Fruit fly (Drosophila melanogaster) whole organism, embryonic: ENCODE data around the gene Cog3.

ENCODE experiments used
- Antp ChIP-seq: fragments of 200-800 bp; sonication (Bioruptor generic); optimal IDR thresholded peaks from 3 replicates; lab custom pipeline; 2016; ENCODE audit warnings: missing biosample characterization, missing genetic modification characterization
- Asciz ChIP-seq: fragments of 200-800 bp; sonication (Bioruptor generic); optimal IDR thresholded peaks from 2 replicates; lab custom pipeline; 2017; ENCODE audit warnings: missing biosample characterization, mild to moderate bottlenecking, missing genetic modification characterization, missing genetic modification reagents
- Atf-2 ChIP-seq: fragments of 200-800 bp; sonication (Bioruptor generic); optimal IDR thresholded peaks from 2 replicates; lab custom pipeline; 2016; ENCODE audit warnings: missing biosample characterization, missing genetic modification characterization
- Blimp-1 ChIP-seq: fragments of 200-800 bp; sonication (Bioruptor generic); optimal IDR thresholded peaks from 3 replicates; lab custom pipeline; 2018; ENCODE audit warnings: missing biosample characterization, missing genetic modification characterization, mild to moderate bottlenecking, moderate library complexity, missing genetic modification reagents
- CG14050 ChIP-seq: fragments of 200-800 bp; sonication (Bioruptor generic); IDR thresholded peaks from 3 replicates; pipeline ENCODE4 v1.3.6; 2022; ENCODE audit warnings: missing biosample characterization, missing genetic modification characterization
- CG14860 ChIP-seq: fragments of 200-800 bp; sonication (Bioruptor generic); IDR thresholded peaks from 3 replicates; pipeline ENCODE4 v1.3.6; 2022; ENCODE audit warnings: missing biosample characterization, missing genetic modification characterization; ENCODE audit not compliant: partially characterized antibody
- CG15479 ChIP-seq: fragments of 200-800 bp; sonication (Bioruptor generic); optimal IDR thresholded peaks from 3 replicates; lab custom pipeline; 2019; ENCODE audit warnings: missing biosample characterization, mild to moderate bottlenecking, missing genetic modification characterization, moderate library complexity
- CG1602 ChIP-seq: fragments of 200-800 bp; sonication (Bioruptor generic); optimal IDR thresholded peaks from 3 replicates; lab custom pipeline; 2016; ENCODE audit warnings: missing biosample characterization, missing genetic modification characterization
- CG17186 ChIP-seq: fragments of 200-800 bp; sonication (Bioruptor generic); optimal IDR thresholded peaks from 3 replicates; lab custom pipeline; 2017; ENCODE audit warnings: missing biosample characterization, missing genetic modification reagents, missing genetic modification characterization
- CG17359 ChIP-seq: fragments of 200-800 bp; sonication (Bioruptor generic); optimal IDR thresholded peaks from 3 replicates; lab custom pipeline; 2018; ENCODE audit warnings: missing biosample characterization, mild to moderate bottlenecking, missing genetic modification characterization, moderate library complexity
- CG1792 ChIP-seq: fragments of 200-800 bp; sonication (Bioruptor generic); optimal IDR thresholded peaks from 2 replicates; lab custom pipeline; 2016; ENCODE audit warnings: missing biosample characterization, missing genetic modification characterization
- CG31365 ChIP-seq: fragments of 200-800 bp; sonication (Bioruptor generic); optimal IDR thresholded peaks from 2 replicates; lab custom pipeline; 2018; ENCODE audit warnings: missing biosample characterization, mild to moderate bottlenecking, missing genetic modification characterization
- CG33557 ChIP-seq: fragments of 200-800 bp; sonication (Bioruptor generic); optimal IDR thresholded peaks from 2 replicates; lab custom pipeline; 2019; ENCODE audit warnings: missing biosample characterization, mild to moderate bottlenecking, missing genetic modification characterization, moderate library complexity
- CG34224 ChIP-seq: fragments of 200-800 bp; sonication (Bioruptor generic); IDR thresholded peaks from 3 replicates; pipeline ENCODE4 v1.3.6; 2022; ENCODE audit warnings: missing biosample characterization, missing genetic modification characterization; ENCODE audit not compliant: partially characterized antibody
- CG4707 ChIP-seq: fragments of 200-800 bp; sonication (Bioruptor generic); optimal IDR thresholded peaks from 2 replicates; lab custom pipeline; 2018; ENCODE audit warnings: missing biosample characterization, mild to moderate bottlenecking, missing genetic modification characterization, moderate library complexity
- CG5953 ChIP-seq: fragments of 200-800 bp; sonication (Bioruptor generic); IDR thresholded peaks from 2 replicates; pipeline ENCODE4 v1.3.6; 2022; ENCODE audit warnings: missing biosample characterization, missing genetic modification characterization
- CG6689 ChIP-seq: fragments of 200-800 bp; sonication (Bioruptor generic); IDR thresholded peaks from 2 replicates; pipeline ENCODE4 v1.3.6; 2022; ENCODE audit warnings: missing biosample characterization, missing genetic modification characterization
- CG6765 ChIP-seq: fragments of 200-800 bp; sonication (Bioruptor generic); optimal IDR thresholded peaks from 3 replicates; lab custom pipeline; 2017; ENCODE audit warnings: missing biosample characterization, mild to moderate bottlenecking, missing genetic modification characterization
- CG7271 ChIP-seq: fragments of 200-800 bp; sonication (Bioruptor generic); optimal IDR thresholded peaks from 2 replicates; lab custom pipeline; 2018; ENCODE audit warnings: missing biosample characterization, mild to moderate bottlenecking, missing genetic modification characterization, moderate library complexity
- CG7786 ChIP-seq: fragments of 200-800 bp; sonication (Bioruptor generic); optimal IDR thresholded peaks from 2 replicates; lab custom pipeline; 2016; ENCODE audit warnings: missing biosample characterization, missing genetic modification characterization
- CG9727 ChIP-seq: fragments of 200-800 bp; sonication (Bioruptor generic); optimal IDR thresholded peaks from 3 replicates; lab custom pipeline; 2017; ENCODE audit warnings: missing biosample characterization, mild to moderate bottlenecking, missing genetic modification characterization
- CHES-1-like ChIP-seq: fragments of 200-800 bp; sonication (Bioruptor generic); optimal IDR thresholded peaks from 2 replicates; lab custom pipeline; 2016; ENCODE audit warnings: missing biosample characterization, missing genetic modification characterization
- CrebB ChIP-seq: fragments of 200-800 bp; sonication (Bioruptor generic); optimal IDR thresholded peaks from 3 replicates; lab custom pipeline; 2018; ENCODE audit warnings: missing biosample characterization, mild to moderate bottlenecking, missing genetic modification characterization
- Dip2 ChIP-seq: fragments of 200-800 bp; sonication (Bioruptor generic); IDR thresholded peaks from 2 replicates; pipeline ENCODE4 v1.3.6; 2022; ENCODE audit warnings: missing biosample characterization, missing genetic modification characterization
- HLHmδ ChIP-seq: fragments of 200-800 bp; sonication (Bioruptor generic); optimal IDR thresholded peaks from 2 replicates; lab custom pipeline; 2018; ENCODE audit warnings: missing biosample characterization, mild to moderate bottlenecking, missing genetic modification characterization, moderate library complexity
- Lpt ChIP-seq: fragments of >200 bp; optimal IDR thresholded peaks from 2 replicates; lab custom pipeline; 2018; ENCODE audit warnings: missing biosample characterization, missing genetic modification characterization
- MESR4 ChIP-seq: fragments of 200-800 bp; sonication (Bioruptor generic); optimal IDR thresholded peaks from 2 replicates; lab custom pipeline; 2018; ENCODE audit warnings: missing biosample characterization, mild to moderate bottlenecking, missing genetic modification characterization, moderate library complexity
- Max ChIP-seq: fragments of 200-800 bp; sonication (Bioruptor generic); optimal IDR thresholded peaks from 2 replicates; lab custom pipeline; 2016; ENCODE audit warnings: missing biosample characterization, mild to moderate bottlenecking, missing genetic modification characterization
- Meics ChIP-seq: fragments of 200-800 bp; sonication (Bioruptor generic); optimal IDR thresholded peaks from 2 replicates; lab custom pipeline; 2017; ENCODE audit warnings: missing biosample characterization, mild to moderate bottlenecking, missing genetic modification characterization
- Neu2 ChIP-seq: fragments of 200-800 bp; sonication (Bioruptor generic); optimal IDR thresholded peaks from 3 replicates; lab custom pipeline; 2016; ENCODE audit warnings: missing biosample characterization, missing genetic modification characterization, borderline replicate concordance
- Pdp1 ChIP-seq, 2 experiments: fragments of 200-800 bp; sonication (Bioruptor generic); optimal IDR thresholded peaks; 3 replicates each; lab custom pipeline; 2016; ENCODE audit warnings: missing biosample characterization in 2 of 2, missing genetic modification characterization in 2 of 2, mild to moderate bottlenecking in 1 of 2, moderate library complexity in 1 of 2
- Sox100B ChIP-seq: fragments of 200-800 bp; sonication (Bioruptor generic); optimal IDR thresholded peaks from 3 replicates; lab custom pipeline; 2018; ENCODE audit warnings: missing biosample characterization, mild to moderate bottlenecking, missing genetic modification characterization
- Sox102F ChIP-seq: fragments of 200-800 bp; sonication (Bioruptor generic); optimal IDR thresholded peaks from 2 replicates; lab custom pipeline; 2018; ENCODE audit warnings: missing biosample characterization, mild to moderate bottlenecking, missing genetic modification characterization, moderate library complexity
- corto ChIP-seq: fragments of 200-800 bp; sonication (Bioruptor generic); optimal IDR thresholded peaks from 2 replicates; lab custom pipeline; 2016; ENCODE audit warnings: missing biosample characterization, mild to moderate bottlenecking, missing genetic modification characterization, moderate library complexity
- dm ChIP-seq: fragments of 200-800 bp; sonication (Bioruptor generic); optimal IDR thresholded peaks from 3 replicates; lab custom pipeline; 2016; ENCODE audit warnings: missing biosample characterization, missing genetic modification characterization
- gfzf ChIP-seq: fragments of 200-800 bp; sonication (Bioruptor generic); optimal IDR thresholded peaks from 2 replicates; lab custom pipeline; 2016; ENCODE audit warnings: missing biosample characterization, mild to moderate bottlenecking, missing genetic modification characterization, moderate library complexity
- ind ChIP-seq: fragments of 200-800 bp; sonication (Bioruptor generic); optimal IDR thresholded peaks from 3 replicates; lab custom pipeline; 2016; ENCODE audit warnings: missing biosample characterization, missing genetic modification characterization
- ken ChIP-seq: fragments of 200-800 bp; sonication (Bioruptor generic); IDR thresholded peaks from 3 replicates; pipeline ENCODE4 v1.3.6; 2022; ENCODE audit warnings: missing biosample characterization, missing genetic modification characterization
- luna ChIP-seq: fragments of 200-800 bp; sonication (Bioruptor generic); optimal IDR thresholded peaks from 2 replicates; lab custom pipeline; 2016; ENCODE audit warnings: missing biosample characterization, missing genetic modification characterization
- onecut ChIP-seq: fragments of 200-800 bp; sonication (Bioruptor generic); IDR thresholded peaks from 2 replicates; pipeline ENCODE4 v1.3.6; 2022; ENCODE audit warnings: missing biosample characterization, missing genetic modification characterization
- org-1 ChIP-seq: fragments of 200-800 bp; sonication (Bioruptor generic); optimal IDR thresholded peaks from 2 replicates; lab custom pipeline; 2017; ENCODE audit warnings: missing biosample characterization, missing genetic modification characterization
- ranshi ChIP-seq: fragments of 200-800 bp; sonication (Bioruptor generic); IDR thresholded peaks from 2 replicates; pipeline ENCODE4 v1.3.6; 2022; ENCODE audit warnings: missing biosample characterization, missing genetic modification characterization
- salm ChIP-seq: fragments of 200-800 bp; sonication (Bioruptor generic); optimal IDR thresholded peaks from 2 replicates; lab custom pipeline; 2018; ENCODE audit warnings: missing biosample characterization, mild to moderate bottlenecking, missing genetic modification characterization
- schlank ChIP-seq: fragments of 200-800 bp; sonication (Bioruptor generic); optimal IDR thresholded peaks from 2 replicates; lab custom pipeline; 2018; ENCODE audit warnings: missing biosample characterization, mild to moderate bottlenecking, missing genetic modification characterization
- sima ChIP-seq: fragments of 200-800 bp; sonication (Bioruptor generic); optimal IDR thresholded peaks from 2 replicates; lab custom pipeline; 2016; ENCODE audit warnings: missing biosample characterization, missing genetic modification characterization
- sug ChIP-seq: fragments of 200-800 bp; optimal IDR thresholded peaks from 2 replicates; lab custom pipeline; 2019; ENCODE audit warnings: missing biosample characterization, mild to moderate bottlenecking, missing genetic modification characterization, moderate library complexity
- tgo ChIP-seq: fragments of 200-800 bp; sonication (Bioruptor generic); IDR thresholded peaks from 3 replicates; pipeline ENCODE4 v1.3.6; 2022; ENCODE audit warnings: missing biosample characterization, missing genetic modification characterization
- tna ChIP-seq: fragments of 200-800 bp; sonication (Bioruptor generic); IDR thresholded peaks from 2 replicates; pipeline ENCODE4 v1.3.6; 2022; ENCODE audit warnings: missing biosample characterization, missing genetic modification characterization; ENCODE audit not compliant: partially characterized antibody
- ttk ChIP-seq: fragments of 200-800 bp; sonication (Bioruptor generic); IDR thresholded peaks from 2 replicates; pipeline ENCODE4 v2.1.2; 2022; ENCODE audit warnings: missing biosample characterization, missing genetic modification characterization
- vnd ChIP-seq: fragments of 200-800 bp; sonication (Bioruptor generic); IDR thresholded peaks from 3 replicates; pipeline ENCODE4 v1.3.6; 2022; ENCODE audit warnings: missing biosample characterization, missing genetic modification characterization; ENCODE audit not compliant: partially characterized antibody

Cog3 gene

DNA sequence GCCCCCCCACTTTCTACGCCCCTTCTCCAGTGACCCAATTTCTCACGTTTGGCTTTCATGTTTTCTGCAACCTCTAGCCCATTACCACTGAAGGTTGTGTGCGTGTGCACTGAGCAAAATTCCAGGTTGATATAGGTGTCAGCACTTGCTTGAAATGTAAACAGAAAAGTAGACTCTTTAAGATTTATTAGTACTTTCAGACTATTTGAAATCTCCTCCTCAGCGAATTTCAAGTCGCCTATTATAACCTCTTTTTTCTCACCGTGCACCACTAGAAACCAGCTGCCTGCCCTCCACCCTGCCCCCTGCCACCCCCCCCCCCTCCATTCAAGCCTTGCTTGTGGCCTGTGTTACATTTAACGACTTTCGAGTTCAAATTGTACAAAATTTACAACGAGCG lies 21.8 kb downstream of the Cog3 start (continued):
- TF ChIP-seq Sox102F (GFP tag; lab: Kevin White, UChicago) (peak; percentile 60), CG17359 (tag; lab: Kevin White, UChicago) (peak; percentile 59), Lpt (GFP tag; lab: Kevin White, UChicago) (no peak), HLHmδ (GFP tag; lab: Kevin White, UChicago) (no peak), CG15479 (GFP tag; lab: Kevin White, UChicago) (no peak), onecut (GFP tag; lab: Robert Waterston, UW) (peak; percentile 59), CrebB (tag; lab: Kevin White, UChicago) (no peak), CG7271 (tag; lab: Kevin White, UChicago) (no peak), Blimp-1 (GFP tag; lab: Kevin White, UChicago) (peak; percentile 52), tgo (peak; percentile 57), Dip2 (no peak), Antp (GFP tag; lab: Kevin White, UChicago) (no peak), dm (GFP tag; lab: Kevin White, UChicago) (no peak), Pdp1 (GFP tag; optimal IDR thresholded peaks at IDR 0.05; lab: Kevin White, UChicago) (peak in 1 of 2 experiments; percentile 33), CG4707 (GFP tag; lab: Kevin White, UChicago) (no peak), Neu2 (no peak), vnd (GFP tag; lab: Robert Waterston, UW) (no peak), CG1792 (GFP tag; lab: Kevin White, UChicago) (no peak), ranshi (GFP tag; lab: Robert Waterston, UW) (peak; percentile 56; the same call in 1 of the 2 replicates), salm (tag; lab: Kevin White, UChicago) (no peak), org-1 (GFP tag; lab: Kevin White, UChicago) (peak; percentile 37), schlank (no peak), sug (tag; lab: Kevin White, UChicago) (no peak), CG9727 (GFP tag; lab: Kevin White, UChicago) (peak; percentile 32), CG33557 (GFP tag; lab: Kevin White, UChicago) (no peak), CG31365 (tag; lab: Kevin White, UChicago) (no peak), CG7786 (GFP tag; lab: Kevin White, UChicago) (no peak), CG5953 (GFP tag; lab: Robert Waterston, UW) (peak; percentile 33; the same call in 1 of the 2 replicates), ttk (peak; percentile 62), CG6689 (GFP tag; lab: Robert Waterston, UW) (peak; percentile 70), CG6765 (GFP tag; lab: Kevin White, UChicago) (no peak), ken (GFP tag; lab: Robert Waterston, UW) (peak; percentile 51; the same call in 1 of the 3 replicates), Asciz (GFP tag; lab: Kevin White, UChicago) (peak; percentile 8), Atf-2 (GFP tag; lab: Kevin White, UChicago) (no peak), CG1602 (GFP tag; lab: Kevin White, UChicago) (peak; percentile 2), luna (no peak), tna (GFP tag; lab: Robert Waterston, UW) (no peak), ind (peak; percentile 55), Max (GFP tag; lab: Kevin White, UChicago) (no peak), corto (no peak), CG14050 (GFP tag; lab: Robert Waterston, UW) (0 out of 3 replicates have a peak, but pooled peaks have one; percentile 23), sima (no peak), CG14860 (no peak), CG34224 (no peak), Meics (GFP tag; lab: Kevin White, UChicago) (no peak), MESR4 (GFP tag; lab: Kevin White, UChicago) (no peak), CG17186 (no peak), Sox100B (GFP tag; lab: Kevin White, UChicago) (peak; percentile 7), gfzf (no peak), CHES-1-like (GFP tag; lab: Kevin White, UChicago) (no peak)
